Worm (Caenorhabditis elegans): Measurements from ENCODE around the gene nmy-1.

DNA sequence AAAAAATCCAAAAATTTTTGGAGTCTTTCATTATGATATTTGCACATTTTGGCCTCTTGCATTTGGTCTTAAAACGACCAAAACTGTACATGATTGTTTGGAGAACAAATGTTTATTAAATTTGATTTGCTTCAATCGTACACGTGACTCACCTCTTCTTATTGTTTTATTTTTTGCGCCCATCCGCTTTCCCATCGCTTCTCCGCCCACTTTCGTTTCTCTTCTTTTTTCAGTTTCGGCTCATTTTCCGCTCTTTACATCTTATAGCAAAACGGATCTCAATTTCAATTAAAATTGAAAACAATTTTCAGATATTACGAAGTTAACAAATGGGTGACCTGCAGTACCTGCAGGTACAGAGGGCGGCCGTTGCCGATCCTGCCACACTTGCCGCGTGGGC, at the start of gene nmy-1:
- no peak for TF ChIP-seq ceh-9 (tag; optimal IDR thresholded peaks at IDR 0.05)
- TF ChIP-seq hlh-30 (tag; optimal IDR thresholded peaks at IDR 0.05; ENCODE audit: insufficient read depth): no peak
- TF ChIP-seq pha-2 (tag; optimal IDR thresholded peaks at IDR 0.05): no peak
- TF ChIP-seq K09A11.1 (tag; optimal IDR thresholded peaks at IDR 0.05; ENCODE audit: insufficient read depth): no peak
